Worm (Caenorhabditis elegans) whole organism, early embryonic: Measurements from ENCODE around the gene ZK686.1.

Experiments
- B0310.2 ChIP-seq: sonication (generic microtip); optimal IDR thresholded peaks from 2 replicates; lab custom pipeline; 2016; ENCODE audit warnings: mild to moderate bottlenecking, missing genetic modification characterization, missing compliant biosample characterization
- F13C5.2 ChIP-seq: sonication (generic microtip); optimal IDR thresholded peaks from 2 replicates; lab custom pipeline; 2017; ENCODE audit warnings: mild to moderate bottlenecking, missing genetic modification characterization, inconsistent platforms, missing compliant biosample characterization
- ets-7 ChIP-seq: sonication (generic microtip); optimal IDR thresholded peaks from 2 replicates; lab custom pipeline; 2016; ENCODE audit warnings: missing genotype, missing genetic modification characterization, missing compliant biosample characterization
- flt-1 ChIP-seq: fragments of 200-800 bp; sonication (Bioruptor generic); IDR thresholded peaks from 2 replicates; pipeline ENCODE4 v1.3.6; 2022; ENCODE audit warnings: missing genetic modification characterization, missing compliant biosample characterization
- hnd-1 ChIP-seq: sonication (generic microtip); optimal IDR thresholded peaks from 2 replicates; lab custom pipeline; 2016; ENCODE audit warnings: missing genetic modification characterization, missing compliant biosample characterization
- sea-1 ChIP-seq: fragments of 200-800 bp; sonication (Bioruptor generic); conservative IDR thresholded peaks from 2 replicates; pipeline ENCODE4 v1.3.6; 2022; ENCODE audit warnings: missing genetic modification characterization, missing compliant biosample characterization
- tra-4 ChIP-seq: sonication (generic microtip); optimal IDR thresholded peaks from 2 replicates; lab custom pipeline; 2017; ENCODE audit warnings: missing genetic modification characterization, missing compliant biosample characterization

ce11 chrIII:7772901-7773300 lies at the start of gene ZK686.1, which contains the start of gene ZK686.6:
- no peak for TF ChIP-seq ets-7 (tag; lab: Kevin White, UChicago)
- no peak for TF ChIP-seq hnd-1 (tag; lab: Kevin White, UChicago)
- TF ChIP-seq flt-1 (GFP tag; lab: Robert Waterston, UW), result no peak
- no peak for TF ChIP-seq F13C5.2 (tag; lab: Kevin White, UChicago)
- no peak for TF ChIP-seq sea-1 (GFP tag; lab: Robert Waterston, UW)
- no peak for TF ChIP-seq tra-4 (tag; lab: Kevin White, UChicago)
- TF ChIP-seq B0310.2, result no peak
